Fruit fly (Drosophila melanogaster) whole organism, prepupa: ENCODE data around the gene CG43362.

Experiments used
- Blimp-1 ChIP-seq: fragments of 200-800 bp; sonication (Bioruptor generic); optimal IDR thresholded peaks from 3 replicates; lab custom pipeline; 2017; ENCODE audit warnings: missing biosample characterization, missing genetic modification characterization, mild to moderate bottlenecking, moderate library complexity, missing genetic modification reagents
- CG10631 ChIP-seq: fragments of 200-800 bp; sonication (Bioruptor generic); optimal IDR thresholded peaks from 2 replicates; lab custom pipeline; 2016; ENCODE audit warnings: missing biosample characterization, missing genetic modification characterization
- CG10669 ChIP-seq: fragments of 200-800 bp; sonication (Bioruptor generic); optimal IDR thresholded peaks from 3 replicates; lab custom pipeline; 2018; ENCODE audit warnings: missing biosample characterization, mild to moderate bottlenecking, missing genetic modification characterization, moderate library complexity
- CG11762 ChIP-seq: fragments of 200-800 bp; sonication (Bioruptor generic); optimal IDR thresholded peaks from 3 replicates; lab custom pipeline; 2016; ENCODE audit warnings: missing biosample characterization, missing genetic modification characterization; ENCODE audit not compliant: insufficient read depth
- CG11902 ChIP-seq: fragments of 200-800 bp; sonication (Bioruptor generic); optimal IDR thresholded peaks from 3 replicates; lab custom pipeline; 2016; ENCODE audit warnings: missing biosample characterization, missing genetic modification characterization
- CG15336 ChIP-seq: fragments of 200-800 bp; sonication (Bioruptor generic); IDR thresholded peaks from 2 replicates; pipeline ENCODE4 v1.3.6; 2022; ENCODE audit warnings: missing biosample characterization, missing genetic modification characterization
- CG3032 ChIP-seq: fragments of 200-800 bp; optimal IDR thresholded peaks from 2 replicates; lab custom pipeline; 2019; ENCODE audit warnings: missing biosample characterization, mild to moderate bottlenecking, missing genetic modification characterization, moderate library complexity
- CG31627 ChIP-seq: fragments of 200-800 bp; sonication (Bioruptor generic); optimal IDR thresholded peaks from 3 replicates; lab custom pipeline; 2016; ENCODE audit warnings: missing biosample characterization, missing genetic modification characterization
- CG32006 ChIP-seq: fragments of 200-800 bp; sonication (Bioruptor generic); optimal IDR thresholded peaks from 3 replicates; lab custom pipeline; 2017; ENCODE audit warnings: missing biosample characterization, mild to moderate bottlenecking, missing genetic modification characterization
- CG34406 ChIP-seq: fragments of 200-800 bp; sonication (Bioruptor generic); optimal IDR thresholded peaks from 3 replicates; lab custom pipeline; 2016; ENCODE audit warnings: missing biosample characterization, missing genetic modification characterization
- CG3919 ChIP-seq: fragments of 200-800 bp; sonication (Bioruptor generic); optimal IDR thresholded peaks from 3 replicates; lab custom pipeline; 2016; ENCODE audit warnings: missing biosample characterization, missing genetic modification characterization
- CG4318 ChIP-seq: fragments of 200-800 bp; sonication (Bioruptor generic); optimal IDR thresholded peaks from 3 replicates; lab custom pipeline; 2017; ENCODE audit warnings: missing biosample characterization, mild to moderate bottlenecking, missing genetic modification characterization
- CG6163 ChIP-seq: fragments of 200-800 bp; sonication (Bioruptor generic); IDR thresholded peaks from 3 replicates; pipeline ENCODE4 v1.3.6; 2022; ENCODE audit warnings: missing biosample characterization, missing genetic modification characterization
- CG6276 ChIP-seq: fragments of 200-800 bp; sonication (Bioruptor generic); optimal IDR thresholded peaks from 2 replicates; lab custom pipeline; 2017; ENCODE audit warnings: missing biosample characterization, mild to moderate bottlenecking, missing genetic modification characterization
- CG6792 ChIP-seq: fragments of 200-800 bp; sonication (Bioruptor generic); optimal IDR thresholded peaks from 3 replicates; lab custom pipeline; 2016; ENCODE audit warnings: missing biosample characterization, missing genetic modification characterization
- CG6808 ChIP-seq: fragments of 200-800 bp; sonication (Bioruptor generic); optimal IDR thresholded peaks from 3 replicates; lab custom pipeline; 2017; ENCODE audit warnings: missing biosample characterization, missing genetic modification characterization, mild to moderate bottlenecking, moderate library complexity, missing genetic modification reagents
- CG6854 ChIP-seq: fragments of 200-800 bp; sonication (Bioruptor generic); optimal IDR thresholded peaks from 2 replicates; lab custom pipeline; 2017; ENCODE audit warnings: missing biosample characterization, mild to moderate bottlenecking, missing genetic modification characterization
- CG7368 ChIP-seq: fragments of 200-800 bp; sonication (Bioruptor generic); optimal IDR thresholded peaks from 3 replicates; lab custom pipeline; 2016; ENCODE audit warnings: missing biosample characterization, missing genetic modification characterization
- CG8119 ChIP-seq: fragments of 200-800 bp; sonication (Bioruptor generic); IDR thresholded peaks from 3 replicates; pipeline ENCODE4 v1.3.6; 2022; ENCODE audit warnings: missing biosample characterization, missing genetic modification characterization
- CG8319 ChIP-seq: fragments of 200-800 bp; sonication (Bioruptor generic); optimal IDR thresholded peaks from 3 replicates; lab custom pipeline; 2016; ENCODE audit warnings: missing biosample characterization, missing genetic modification characterization
- CG8632 ChIP-seq: fragments of 200-800 bp; sonication (Bioruptor generic); optimal IDR thresholded peaks from 3 replicates; lab custom pipeline; 2016; ENCODE audit warnings: missing biosample characterization, missing genetic modification characterization
- CG9139 ChIP-seq: fragments of 200-800 bp; sonication (Bioruptor generic); optimal IDR thresholded peaks from 3 replicates; lab custom pipeline; 2017; ENCODE audit warnings: missing biosample characterization, mild to moderate bottlenecking, missing genetic modification characterization
- Eip75B ChIP-seq: fragments of 200-800 bp; sonication (Bioruptor generic); optimal IDR thresholded peaks from 3 replicates; lab custom pipeline; 2016; ENCODE audit warnings: missing biosample characterization, missing genetic modification characterization
- Ets21C ChIP-seq: fragments of 200-800 bp; sonication (Bioruptor generic); optimal IDR thresholded peaks from 3 replicates; lab custom pipeline; 2016; ENCODE audit warnings: missing biosample characterization, missing genetic modification characterization
- Ets96B ChIP-seq: fragments of 200-800 bp; optimal IDR thresholded peaks from 2 replicates; lab custom pipeline; 2019; ENCODE audit warnings: missing biosample characterization, mild to moderate bottlenecking, missing genetic modification characterization, moderate library complexity
- Gug ChIP-seq: fragments of 200-800 bp; sonication (Bioruptor generic); IDR thresholded peaks from 2 replicates; pipeline ENCODE4 v1.3.6; 2022; ENCODE audit warnings: missing biosample characterization, missing genetic modification characterization
- Hr38 ChIP-seq: sonication (Bioruptor generic); optimal IDR thresholded peaks from 2 replicates; lab custom pipeline; 2016; ENCODE audit warnings: missing biosample characterization, missing genetic modification characterization
- Hr39 ChIP-seq: fragments of 200-800 bp; sonication (Bioruptor generic); optimal IDR thresholded peaks from 2 replicates; lab custom pipeline; 2016; ENCODE audit warnings: missing biosample characterization, missing genetic modification characterization
- Hr4 ChIP-seq: fragments of 200-800 bp; sonication (Bioruptor generic); optimal IDR thresholded peaks from 3 replicates; lab custom pipeline; 2016; ENCODE audit warnings: missing biosample characterization, missing genetic modification characterization
- Lpt ChIP-seq: fragments of 200-800 bp; sonication (Bioruptor generic); optimal IDR thresholded peaks from 3 replicates; lab custom pipeline; 2016; ENCODE audit warnings: missing biosample characterization, missing genetic modification characterization
- Met ChIP-seq: fragments of 200-800 bp; sonication (Bioruptor generic); optimal IDR thresholded peaks from 3 replicates; lab custom pipeline; 2016; ENCODE audit warnings: missing biosample characterization, missing genetic modification characterization
- OdsH ChIP-seq: fragments of 200-800 bp; sonication (Bioruptor generic); optimal IDR thresholded peaks from 3 replicates; lab custom pipeline; 2016; ENCODE audit warnings: missing biosample characterization, missing genetic modification characterization
- Smox ChIP-seq: fragments of 200-800 bp; sonication (Bioruptor generic); optimal IDR thresholded peaks from 3 replicates; lab custom pipeline; 2016; ENCODE audit warnings: missing biosample characterization, missing genetic modification characterization
- Sox102F ChIP-seq: fragments of 200-800 bp; sonication (Bioruptor generic); optimal IDR thresholded peaks from 2 replicates; lab custom pipeline; 2016; ENCODE audit warnings: missing biosample characterization, mild to moderate bottlenecking, missing genetic modification characterization
- Sox14 ChIP-seq: fragments of 200-800 bp; sonication (Bioruptor generic); optimal IDR thresholded peaks from 3 replicates; lab custom pipeline; 2016; ENCODE audit warnings: missing biosample characterization, missing genetic modification characterization
- Sox15 ChIP-seq: fragments of 200-800 bp; sonication (Bioruptor generic); optimal IDR thresholded peaks from 3 replicates; lab custom pipeline; 2016; ENCODE audit warnings: missing biosample characterization, missing genetic modification characterization
- achi ChIP-seq: fragments of 200-800 bp; sonication (Bioruptor generic); optimal IDR thresholded peaks from 3 replicates; lab custom pipeline; 2016; ENCODE audit warnings: missing biosample characterization, missing genetic modification characterization
- acj6 ChIP-seq: fragments of 200-800 bp; sonication (Bioruptor generic); optimal IDR thresholded peaks from 3 replicates; lab custom pipeline; 2016; ENCODE audit warnings: missing biosample characterization, missing genetic modification characterization
- dac ChIP-seq: fragments of 200-800 bp; sonication (Bioruptor generic); optimal IDR thresholded peaks from 2 replicates; lab custom pipeline; 2017; ENCODE audit warnings: missing biosample characterization, mild to moderate bottlenecking, missing genetic modification characterization
- dsx ChIP-seq: fragments of 200-800 bp; optimal IDR thresholded peaks from 3 replicates; lab custom pipeline; 2019; ENCODE audit warnings: missing biosample characterization, mild to moderate bottlenecking, missing genetic modification characterization, moderate library complexity; ENCODE audit not compliant: poor library complexity, severe bottlenecking
- eg ChIP-seq: fragments of 200-800 bp; sonication (Bioruptor generic); IDR thresholded peaks from 3 replicates; pipeline ENCODE4 v1.3.6; 2022; ENCODE audit warnings: missing biosample characterization, missing genetic modification characterization
- esn ChIP-seq: fragments of 200-800 bp; sonication (Bioruptor generic); optimal IDR thresholded peaks from 2 replicates; lab custom pipeline; 2016; ENCODE audit warnings: missing biosample characterization, mild to moderate bottlenecking, missing genetic modification characterization, moderate library complexity
- fd59A ChIP-seq: fragments of 200-800 bp; sonication (Bioruptor generic); optimal IDR thresholded peaks from 2 replicates; lab custom pipeline; 2017; ENCODE audit warnings: missing biosample characterization, mild to moderate bottlenecking, missing genetic modification characterization, missing genetic modification reagents
- fd85E ChIP-seq: fragments of 200-800 bp; sonication (Bioruptor generic); optimal IDR thresholded peaks from 3 replicates; lab custom pipeline; 2016; ENCODE audit warnings: missing biosample characterization, missing genetic modification characterization
- lz ChIP-seq: fragments of 200-800 bp; sonication (Bioruptor generic); optimal IDR thresholded peaks from 3 replicates; lab custom pipeline; 2016; ENCODE audit warnings: missing biosample characterization, missing genetic modification characterization
- net ChIP-seq: fragments of 200-800 bp; sonication (Bioruptor generic); optimal IDR thresholded peaks from 3 replicates; lab custom pipeline; 2016; ENCODE audit warnings: missing biosample characterization, missing genetic modification characterization
- pdm3 ChIP-seq: fragments of 200-800 bp; sonication (Bioruptor generic); optimal IDR thresholded peaks from 3 replicates; lab custom pipeline; 2016; ENCODE audit warnings: missing biosample characterization, missing genetic modification characterization
- salr ChIP-seq, 2 experiments: fragments of 200-800 bp; sonication (Bioruptor generic); optimal IDR thresholded peaks; 3 replicates each; lab custom pipeline; 2016 to 2018; ENCODE audit warnings: missing biosample characterization in 2 of 2, missing genetic modification characterization in 2 of 2, mild to moderate bottlenecking in 1 of 2
- spab ChIP-seq: fragments of 200-800 bp; sonication (Bioruptor generic); optimal IDR thresholded peaks from 2 replicates; lab custom pipeline; 2017; ENCODE audit warnings: missing biosample characterization, mild to moderate bottlenecking, missing genetic modification characterization, missing genetic modification reagents
- ss ChIP-seq, 2 experiments: fragments of 200-800 bp; sonication (Bioruptor generic); optimal IDR thresholded peaks; 2 replicates in 1 of 2; 3 replicates in 1 of 2; lab custom pipeline; 2017 to 2018; ENCODE audit warnings: mild to moderate bottlenecking in 2 of 2, missing biosample characterization in 2 of 2, missing genetic modification characterization in 2 of 2, moderate library complexity in 1 of 2
- svp ChIP-seq: fragments of 200-800 bp; sonication (Bioruptor generic); peaks from one replicate; lab custom pipeline; 2016; ENCODE audit warnings: missing biosample characterization, missing genetic modification characterization
- topi ChIP-seq: fragments of 200-800 bp; sonication (Bioruptor generic); optimal IDR thresholded peaks from 3 replicates; lab custom pipeline; 2016; ENCODE audit warnings: missing biosample characterization, missing genetic modification characterization

The CG43362 gene

DNA sequence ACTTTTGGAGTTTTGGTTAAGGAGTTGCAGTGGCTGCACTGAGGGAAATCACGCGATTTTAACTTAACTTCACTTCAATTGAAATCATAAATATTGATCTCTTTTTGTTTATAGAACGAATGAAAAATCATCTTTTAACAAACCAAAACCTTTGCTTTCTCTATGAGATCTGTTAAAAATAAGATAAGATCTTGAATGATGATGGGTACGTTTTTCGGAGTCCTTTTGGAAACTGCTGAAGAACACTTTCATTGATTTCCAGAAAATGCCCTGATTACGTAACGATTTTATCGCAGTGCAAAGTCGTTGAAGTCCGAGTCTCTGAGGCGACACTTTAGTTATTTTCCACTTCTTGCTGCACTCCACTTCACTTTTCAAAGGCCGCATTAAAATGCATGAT, 21.0 kb upstream of the CG43362 start:
- TF ChIP-seq eg (GFP tag; lab: Robert Waterston, UW) (peak; percentile 58; the same call in 2 of the 3 replicates), CG32006 (GFP tag; lab: Kevin White, UChicago) (peak; percentile 81), esn (GFP tag; lab: Kevin White, UChicago) (peak; percentile 94), fd85E (GFP tag; lab: Kevin White, UChicago) (peak; percentile 67), Met (GFP tag; lab: Kevin White, UChicago) (peak; percentile 94), acj6 (peak; percentile 90), CG3032 (tag; lab: Kevin White, UChicago) (peak; percentile 92), Blimp-1 (peak; percentile 81), CG8632 (peak; percentile 79), CG6276 (peak; percentile 67), CG10631 (GFP tag; lab: Kevin White, UChicago) (peak; percentile 91), Lpt (GFP tag; lab: Kevin White, UChicago) (peak; percentile 33), dac (GFP tag; lab: Kevin White, UChicago) (peak; percentile 55), Sox14 (peak; percentile 93), achi (GFP tag; lab: Kevin White, UChicago) (peak; percentile 85), CG7368 (GFP tag; lab: Kevin White, UChicago) (peak; percentile 81), Eip75B (GFP tag; lab: Kevin White, UChicago) (peak; percentile 89), CG15336 (peak; percentile 67), CG6808 (GFP tag; lab: Kevin White, UChicago) (peak; percentile 91), CG4318 (peak; percentile 78), svp (GFP tag; lab: Kevin White, UChicago) (peak; percentile 97), spab (GFP tag; lab: Kevin White, UChicago) (peak; percentile 89), CG6163 (GFP tag; lab: Robert Waterston, UW) (peak; percentile 75), dsx (GFP tag; lab: Kevin White, UChicago) (peak; percentile 78), Hr4 (peak; percentile 67), CG3919 (peak; percentile 87), lz (GFP tag; lab: Kevin White, UChicago) (peak; percentile 95), Hr38 (no peak), salr (GFP tag; optimal IDR thresholded peaks at IDR 0.05; lab: Kevin White, UChicago) (peak; percentile 77 to 87), Ets21C (GFP tag; lab: Kevin White, UChicago) (peak; percentile 90), topi (GFP tag; lab: Kevin White, UChicago) (peak; percentile 93), OdsH (GFP tag; lab: Kevin White, UChicago) (peak; percentile 88), CG31627 (GFP tag; lab: Kevin White, UChicago) (peak; percentile 93), CG8319 (GFP tag; lab: Kevin White, UChicago) (peak; percentile 78), CG11762 (GFP tag; lab: Kevin White, UChicago) (peak; percentile 79), CG11902 (peak; percentile 77), ss (GFP tag; optimal IDR thresholded peaks at IDR 0.05; lab: Kevin White, UChicago) (peak; percentile 71 to 78), CG34406 (peak; percentile 84), CG6854 (GFP tag; lab: Kevin White, UChicago) (peak; percentile 84), Smox (peak; percentile 91), fd59A (GFP tag; lab: Kevin White, UChicago) (peak; percentile 91), Gug (GFP tag; lab: Robert Waterston, UW) (peak; percentile 58), net (GFP tag; lab: Kevin White, UChicago) (peak; percentile 81), CG10669 (GFP tag; lab: Kevin White, UChicago) (peak; percentile 89), Sox15 (GFP tag; lab: Kevin White, UChicago) (peak; percentile 79), CG6792 (peak; percentile 89), Hr39 (peak; percentile 93), CG9139 (GFP tag; lab: Kevin White, UChicago) (peak; percentile 68), CG8119 (peak; percentile 75), pdm3 (peak; percentile 88), Ets96B (peak; percentile 92), Sox102F (peak; percentile 92)
